Fruit fly (Drosophila melanogaster): ENCODE measurements around the gene Cpr65Eb.

Cpr65Eb gene

dm6 chr3L:7133699-7134655 is 45.4 kb upstream of the Cpr65Eb start, which contains the start of gene melt (continued):
- peak; percentile 88 for TF ChIP-seq HLH106 (tag; optimal IDR thresholded peaks at IDR 0.05)

- TF ChIP-seq fru (GFP tag; optimal IDR thresholded peaks at IDR 0.05) (peak; percentile 20), ey (GFP tag; optimal IDR thresholded peaks at IDR 0.05) (no peak)
Measured at dm6 chr3L:7132593-7132992, 44.0 kb upstream of the Cpr65Eb start.

- TF ChIP-seq HLH106 (tag; optimal IDR thresholded peaks at IDR 0.05), result no peak
- TF ChIP-seq brk (GFP tag; optimal IDR thresholded peaks at IDR 0.05), result no peak
- no peak for TF ChIP-seq OdsH (GFP tag; optimal IDR thresholded peaks at IDR 0.05)
- TF ChIP-seq tai (GFP tag; optimal IDR thresholded peaks at IDR 0.05), result no peak
- TF ChIP-seq N (GFP tag; optimal IDR thresholded peaks at IDR 0.05), result no peak
- peak in 1 of 2 experiments; percentile 30 for TF ChIP-seq dl (GFP tag; optimal IDR thresholded peaks at IDR 0.05; ENCODE audit: insufficient read depth in 1 of 2, partially characterized antibody in 2 of 2)
- peak; percentile 30 for TF ChIP-seq CrebA (GFP tag; optimal IDR thresholded peaks at IDR 0.05; ENCODE audit: borderline replicate concordance)
- peak; percentile 15 for TF ChIP-seq h (GFP tag; optimal IDR thresholded peaks at IDR 0.05)
- TF ChIP-seq foxo (GFP tag; optimal IDR thresholded peaks at IDR 0.05), result no peak
Measured at dm6 chr3L:7131447-7131983, 42.9 kb upstream of the Cpr65Eb start, which contains the start of gene Acbp2. Acbp2 (plus strand) TSS chr3L:7131863.

dm6 chr3L:7130574-7130973 is 42.0 kb upstream of the Cpr65Eb start, which contains the start of gene Acbp3:
Acbp3 (plus strand) TSS chr3L:7130874.
- TF ChIP-seq OdsH (GFP tag; optimal IDR thresholded peaks at IDR 0.05) (no peak), tai (GFP tag; optimal IDR thresholded peaks at IDR 0.05) (no peak), N (GFP tag; optimal IDR thresholded peaks at IDR 0.05) (no peak), CG32264 (GFP tag; optimal IDR thresholded peaks at IDR 0.05) (no peak)

dm6 chr3L:7128214-7129008 is 39.8 kb upstream of the Cpr65Eb start, which contains the start of the genes Acbp4 and Acbp6:
Acbp4 (minus strand) TSS chr3L:7128264.
Acbp6 (plus strand) TSS chr3L:7128903.
- no peak for TF ChIP-seq Rel (GFP tag; optimal IDR thresholded peaks at IDR 0.05)
- peak; percentile 55 for TF ChIP-seq Rel (tag; optimal IDR thresholded peaks at IDR 0.05)
- no peak for TF ChIP-seq CG32264 (GFP tag; optimal IDR thresholded peaks at IDR 0.05)

dm6 chr3L:7125289-7125955 is 36.8 kb upstream of the Cpr65Eb start, which contains the start of the genes msl-3 and BBS1:
msl-3 (minus strand) TSS chr3L:7125533.
BBS1 (plus strand) TSS chr3L:7125905.
- TF ChIP-seq brk (GFP tag; optimal IDR thresholded peaks at IDR 0.05) (no peak), tai (GFP tag; optimal IDR thresholded peaks at IDR 0.05) (no peak), ey (GFP tag; optimal IDR thresholded peaks at IDR 0.05) (no peak), Rel (GFP tag; optimal IDR thresholded peaks at IDR 0.05) (no peak), Rel (tag; optimal IDR thresholded peaks at IDR 0.05) (peak; percentile 66)

dm6 chr3L:7122136-7122535 is 33.5 kb upstream of the Cpr65Eb start:
- no peak for TF ChIP-seq dmrt93B (GFP tag; optimal IDR thresholded peaks at IDR 0.05)

- TF ChIP-seq brk (GFP tag; optimal IDR thresholded peaks at IDR 0.05), result no peak
- no peak for TF ChIP-seq rgr (GFP tag; optimal IDR thresholded peaks at IDR 0.05)
- TF ChIP-seq pan (optimal IDR thresholded peaks at IDR 0.05), result no peak
- TF ChIP-seq woc (GFP tag; optimal IDR thresholded peaks at IDR 0.05), result no peak
- no peak for TF ChIP-seq CG32264 (GFP tag; optimal IDR thresholded peaks at IDR 0.05)
- TF ChIP-seq sv (GFP tag; optimal IDR thresholded peaks at IDR 0.05), result no peak
Measured at dm6 chr3L:7115944-7116343, 27.4 kb upstream of the Cpr65Eb start.
